Worm (Caenorhabditis elegans) whole organism, L4 larva: ENCODE measurements around the gene brf-1.
A peak's percentile ranks its signal among the peaks of the same experiment; 100 is the strongest.

ENCODE experiments used
- F10B5.3 ChIP-seq: sonication (generic microtip); optimal IDR thresholded peaks from 2 replicates; lab custom pipeline; 2016; ENCODE audit warnings: mild to moderate bottlenecking, missing genetic modification characterization, missing compliant biosample characterization
- F26F4.8 ChIP-seq: fragments of 200-800 bp; sonication (Bioruptor generic); conservative IDR thresholded peaks from 2 replicates; pipeline ENCODE4 v1.3.6; 2022; ENCODE audit warnings: missing genetic modification characterization, missing compliant biosample characterization
- F49E8.2 ChIP-seq: sonication (generic microtip); optimal IDR thresholded peaks from 2 replicates; lab custom pipeline; 2016; ENCODE audit warnings: missing compliant biosample characterization, mild to moderate bottlenecking, missing genetic modification characterization, borderline replicate concordance
- T20F7.1 ChIP-seq: fragments of 200-800 bp; sonication (Bioruptor generic); optimal IDR thresholded peaks from 2 replicates; lab custom pipeline; 2018; ENCODE audit warnings: mild to moderate bottlenecking, missing genetic modification characterization, missing compliant biosample characterization
- T26A8.4 ChIP-seq: fragments of 200-800 bp; sonication (Bioruptor generic); IDR thresholded peaks from 2 replicates; pipeline ENCODE4 v1.3.6; 2022; ENCODE audit warnings: missing genetic modification characterization, missing compliant biosample characterization
- Y105C5A.15 ChIP-seq: fragments of 200-800 bp; sonication (Bioruptor generic); IDR thresholded peaks from 2 replicates; pipeline ENCODE4 v1.3.6; 2022; ENCODE audit warnings: missing genetic modification characterization, missing compliant biosample characterization
- Y48G9A.11 ChIP-seq: fragments of 200-800 bp; sonication (Bioruptor generic); IDR thresholded peaks from 2 replicates; pipeline ENCODE4 v1.3.6; 2022; ENCODE audit warnings: missing genetic modification reagents, missing genetic modification characterization, missing compliant biosample characterization
- Y75B8A.6 ChIP-seq: fragments of 200-800 bp; sonication (Bioruptor generic); IDR thresholded peaks from 2 replicates; pipeline ENCODE4 v1.3.6; 2022; ENCODE audit warnings: missing genetic modification reagents, missing genetic modification characterization, missing compliant biosample characterization
- ZK337.2 ChIP-seq: fragments of 200-800 bp; sonication (Bioruptor generic); IDR thresholded peaks from 2 replicates; pipeline ENCODE4 v1.3.6; 2022; ENCODE audit warnings: missing genetic modification reagents, missing genetic modification characterization, missing compliant biosample characterization
- aha-1 ChIP-seq: fragments of 150-350 bp; peaks from one replicate; lab custom pipeline; 2014; ENCODE audit warnings: missing biosample characterization, missing genetic modification characterization
- ama-1 ChIP-seq: fragments of 150-350 bp; optimal IDR thresholded peaks from 2 replicates; lab custom pipeline; 2014; ENCODE audit warnings: inconsistent platforms, mixed read lengths
- ceh-20 ChIP-seq: fragments of 200-800 bp; sonication (Bioruptor generic); IDR thresholded peaks from 2 replicates; pipeline ENCODE4 v1.3.6; 2022; ENCODE audit warnings: missing genetic modification reagents, missing genetic modification characterization, missing compliant biosample characterization
- ceh-32 ChIP-seq: sonication (generic microtip); optimal IDR thresholded peaks from 2 replicates; lab custom pipeline; 2016; ENCODE audit warnings: mild to moderate bottlenecking, missing genetic modification characterization, missing compliant biosample characterization; ENCODE audit not compliant: poor library complexity
- daf-16 ChIP-seq, 3 experiments: sonication (generic microtip); optimal IDR thresholded peaks; 2 replicates each; lab custom pipeline; 2016 to 2017; ENCODE audit warnings: missing genetic modification characterization in 3 of 3, missing genetic modification reagents in 3 of 3, mild to moderate bottlenecking in 2 of 3, missing compliant biosample characterization in 2 of 3, missing biosample characterization in 1 of 3, moderate library complexity in 1 of 3
- daf-19 ChIP-seq: fragments of 200-800 bp; sonication (Bioruptor generic); conservative IDR thresholded peaks from 2 replicates; pipeline ENCODE4 v1.3.6; 2022; ENCODE audit warnings: missing genetic modification characterization, missing compliant biosample characterization
- dmd-8 ChIP-seq: fragments of 200-800 bp; sonication (Bioruptor generic); IDR thresholded peaks from 2 replicates; pipeline ENCODE4 v1.3.6; 2022; ENCODE audit warnings: missing genetic modification characterization, missing compliant biosample characterization
- dpl-1 ChIP-seq: fragments of 150-350 bp; optimal IDR thresholded peaks from 2 replicates; lab custom pipeline; 2014; ENCODE audit warnings: missing biosample characterization, missing genetic modification reagents, missing genetic modification characterization
- duxl-1 ChIP-seq: sonication (generic microtip); optimal IDR thresholded peaks from 2 replicates; lab custom pipeline; 2016; ENCODE audit warnings: mild to moderate bottlenecking, missing genetic modification characterization, moderate library complexity, missing compliant biosample characterization; ENCODE audit not compliant: poor library complexity
- dve-1 ChIP-seq: sonication (generic microtip); optimal IDR thresholded peaks from 2 replicates; lab custom pipeline; 2017; ENCODE audit warnings: antibody characterized with exemption, mild to moderate bottlenecking, missing genetic modification characterization, missing compliant biosample characterization; ENCODE audit not compliant: insufficient read depth
- fkh-10 ChIP-seq: fragments of 150-350 bp; optimal IDR thresholded peaks from 2 replicates; lab custom pipeline; 2014; ENCODE audit warnings: missing biosample characterization, missing genetic modification reagents, missing genetic modification characterization
- gei-8 ChIP-seq: fragments of 200-800 bp; sonication (Bioruptor generic); optimal IDR thresholded peaks from 2 replicates; lab custom pipeline; 2018; ENCODE audit warnings: mild to moderate bottlenecking, missing genetic modification characterization, missing compliant biosample characterization
- hlh-11 ChIP-seq: fragments of 200-800 bp; sonication (Bioruptor generic); optimal IDR thresholded peaks from 2 replicates; lab custom pipeline; 2018; ENCODE audit warnings: mild to moderate bottlenecking, missing genetic modification characterization, missing compliant biosample characterization
- hlh-30 ChIP-seq: sonication (generic microtip); optimal IDR thresholded peaks from 2 replicates; lab custom pipeline; 2017; ENCODE audit warnings: antibody characterized with exemption, mild to moderate bottlenecking, missing genetic modification characterization, missing compliant biosample characterization; ENCODE audit not compliant: insufficient read depth
- hmg-1.1 ChIP-seq: fragments of 200-800 bp; sonication (Bioruptor generic); IDR thresholded peaks from 2 replicates; pipeline ENCODE4 v1.3.6; 2022; ENCODE audit warnings: missing genetic modification reagents, missing genetic modification characterization, missing compliant biosample characterization
- jun-1 ChIP-seq: fragments of 150-350 bp; optimal IDR thresholded peaks from 2 replicates; lab custom pipeline; 2014; ENCODE audit warnings: missing biosample characterization, missing genetic modification reagents, missing genetic modification characterization
- lin-13 ChIP-seq: fragments of 150-350 bp; optimal IDR thresholded peaks from 2 replicates; lab custom pipeline; 2014; ENCODE audit warnings: missing biosample characterization, missing genetic modification reagents, missing genetic modification characterization
- lin-15B ChIP-seq: fragments of 150-350 bp; sonication (generic microtip); optimal IDR thresholded peaks from 3 replicates; lab custom pipeline; 2014; ENCODE audit warnings: missing biosample characterization, missing genetic modification characterization
- lin-38 ChIP-seq: fragments of 200-800 bp; sonication (Bioruptor generic); IDR thresholded peaks from 2 replicates; pipeline ENCODE4 v1.3.6; 2022; ENCODE audit warnings: missing genetic modification reagents, missing genetic modification characterization, missing compliant biosample characterization
- lsy-2 ChIP-seq, 2 experiments: fragments of 150-350 bp in 1 of 2; sonication (generic microtip) in 1 of 2; optimal IDR thresholded peaks; 2 replicates each; lab custom pipeline; 2014 to 2017; ENCODE audit warnings: missing biosample characterization in 2 of 2, missing genetic modification characterization in 2 of 2
- madf-5 ChIP-seq, 2 experiments: fragments of 200-800 bp; sonication (Bioruptor generic); IDR thresholded peaks; 2 replicates each; pipeline ENCODE4 v1.3.6; 2022; ENCODE audit warnings: missing compliant biosample characterization in 2 of 2, missing genetic modification characterization in 2 of 2
- mdl-1 ChIP-seq, 2 experiments: fragments of 150-350 bp in 1 of 2; sonication (generic microtip) in 1 of 2; optimal IDR thresholded peaks; 2 replicates each; lab custom pipeline; 2014 to 2017; ENCODE audit warnings: missing biosample characterization in 2 of 2, missing genetic modification characterization in 2 of 2
- mes-2 ChIP-seq: sonication (generic microtip); optimal IDR thresholded peaks from 2 replicates; lab custom pipeline; 2016; ENCODE audit warnings: missing genotype, mild to moderate bottlenecking, missing genetic modification characterization, missing compliant biosample characterization; ENCODE audit not compliant: poor library complexity, severe bottlenecking
- nhr-11 ChIP-seq: fragments of 150-350 bp; optimal IDR thresholded peaks from 2 replicates; lab custom pipeline; 2014; ENCODE audit warnings: missing biosample characterization, missing genetic modification characterization
- nhr-42 ChIP-seq: fragments of 200-800 bp; sonication (Bioruptor generic); IDR thresholded peaks from 2 replicates; pipeline ENCODE4 v1.3.6; 2022; ENCODE audit warnings: missing genetic modification characterization, missing compliant biosample characterization
- nhr-6 ChIP-seq: fragments of 150-350 bp; optimal IDR thresholded peaks from 2 replicates; lab custom pipeline; 2014; ENCODE audit warnings: missing biosample characterization, missing genetic modification characterization
- nhr-76 ChIP-seq: fragments of 150-350 bp; optimal IDR thresholded peaks from 2 replicates; lab custom pipeline; 2014; ENCODE audit warnings: missing biosample characterization, missing genetic modification characterization
- nhr-77 ChIP-seq: fragments of 150-350 bp; optimal IDR thresholded peaks from 2 replicates; lab custom pipeline; 2014; ENCODE audit warnings: missing biosample characterization, missing genetic modification characterization
- php-3 ChIP-seq: fragments of 200-800 bp; sonication (Bioruptor generic); IDR thresholded peaks from 2 replicates; pipeline ENCODE4 v1.3.6; 2022; ENCODE audit warnings: missing genetic modification reagents, missing genetic modification characterization, missing compliant biosample characterization
- snpc-1.2 ChIP-seq: fragments of 200-800 bp; sonication (Bioruptor generic); IDR thresholded peaks from 2 replicates; pipeline ENCODE4 v1.3.6; 2022; ENCODE audit warnings: missing genetic modification reagents, missing genetic modification characterization, missing compliant biosample characterization
- spr-1 ChIP-seq: sonication (generic microtip); optimal IDR thresholded peaks from 2 replicates; lab custom pipeline; 2016; ENCODE audit warnings: mild to moderate bottlenecking, missing genetic modification characterization, missing compliant biosample characterization
- unc-130 ChIP-seq: sonication (generic microtip); optimal IDR thresholded peaks from 2 replicates; lab custom pipeline; 2016; ENCODE audit warnings: missing genetic modification reagents, missing genetic modification characterization, missing compliant biosample characterization
- zfp-2 ChIP-seq: sonication (generic microtip); optimal IDR thresholded peaks from 2 replicates; lab custom pipeline; 2016; ENCODE audit warnings: mild to moderate bottlenecking, missing genetic modification characterization, missing compliant biosample characterization
- zfp-3 ChIP-seq: fragments of 200-800 bp; sonication (Bioruptor generic); conservative IDR thresholded peaks from 2 replicates; pipeline ENCODE4 v1.3.6; 2022; ENCODE audit warnings: missing genetic modification reagents, missing genetic modification characterization, missing compliant biosample characterization
- zip-2 ChIP-seq: fragments of 150-350 bp; optimal IDR thresholded peaks from 2 replicates; lab custom pipeline; 2014; ENCODE audit warnings: missing biosample characterization, missing genetic modification characterization

Gene brf-1

ce11 chrII:7299042-7299441 lies 6.6 kb upstream of the brf-1 start, which contains the start of gene C30G12.1:
C30G12.1 (plus strand) TSS chrII:7299342.
- no peak for TF ChIP-seq nhr-77
- no peak for TF ChIP-seq zfp-3
- TF ChIP-seq lsy-2 (tag; optimal IDR thresholded peaks at IDR 0.05; lab: Kevin White, UChicago): no peak
- no peak for TF ChIP-seq hlh-30 (tag; lab: Kevin White, UChicago)
- TF ChIP-seq daf-19: no peak
- TF ChIP-seq ceh-20 (GFP tag; lab: Robert Waterston, UW): no peak
- no peak for TF ChIP-seq gei-8 (GFP tag; lab: Kevin White, UChicago)
- no peak for TF ChIP-seq fkh-10
- TF ChIP-seq nhr-11 (tag; lab: Kevin White, UChicago): no peak
- no peak for TF ChIP-seq mdl-1 (tag; optimal IDR thresholded peaks at IDR 0.05; lab: Kevin White, UChicago)
- no peak for TF ChIP-seq Y75B8A.6 (GFP tag; lab: Robert Waterston, UW)
- TF ChIP-seq aha-1 (tag; lab: Kevin White, UChicago): no peak
- TF ChIP-seq T20F7.1: no peak
- no peak for TF ChIP-seq F26F4.8
- TF ChIP-seq madf-5 (GFP tag; IDR thresholded peaks at IDR 0.05; lab: Robert Waterston, UW): no peak
- TF ChIP-seq nhr-42 (GFP tag; lab: Robert Waterston, UW): no peak
- TF ChIP-seq zip-2 (tag; lab: Kevin White, UChicago): no peak
- no peak for TF ChIP-seq dmd-8 (GFP tag; lab: Robert Waterston, UW)
- TF ChIP-seq hlh-11 (tag; lab: Kevin White, UChicago): no peak
- TF ChIP-seq, all 104 proteins: peak for 0

ce11 chrII:7301670-7302151 lies 3.9 kb upstream of the brf-1 start, which contains the start of gene cul-4:
cul-4 (plus strand) TSS chrII:7302101.
- TF ChIP-seq T26A8.4 (0 out of 2 replicates have a peak, but pooled peaks have one; percentile 50), spr-1 (tag; lab: Kevin White, UChicago) (peak; percentile 59), php-3 (GFP tag; lab: Robert Waterston, UW) (peak; percentile 23; the same call in 1 of the 2 replicates), hmg-1.1 (peak; percentile 48), nhr-76 (tag; lab: Kevin White, UChicago) (no peak), ama-1 (no peak), Y105C5A.15 (GFP tag; lab: Robert Waterston, UW) (no peak), dve-1 (tag; lab: Kevin White, UChicago) (no peak), hlh-30 (tag; lab: Kevin White, UChicago) (no peak), F49E8.2 (tag; lab: Kevin White, UChicago) (peak; percentile 90), aha-1 (tag; lab: Kevin White, UChicago) (peak; percentile 96), dpl-1 (GFP tag; lab: Kevin White, UChicago) (peak; percentile 78), nhr-6 (tag; lab: Kevin White, UChicago) (peak; percentile 30), snpc-1.2 (GFP tag; lab: Robert Waterston, UW) (0 out of 2 replicates have a peak, but pooled peaks have one; percentile 64), daf-16 (GFP tag; optimal IDR thresholded peaks at IDR 0.05; lab: Kevin White, UChicago) (peak in 1 of 2 experiments; percentile 5), daf-16 (tag; optimal IDR thresholded peaks at IDR 0.05; lab: Kevin White, UChicago) (no peak), T20F7.1 (peak; percentile 49), mes-2 (tag; lab: Kevin White, UChicago) (peak; percentile 92), jun-1 (tag; lab: Kevin White, UChicago) (peak; percentile 27), Y48G9A.11 (GFP tag; lab: Robert Waterston, UW) (peak; percentile 82), ZK337.2 (GFP tag; lab: Robert Waterston, UW) (no peak), hlh-11 (tag; lab: Kevin White, UChicago) (peak; percentile 75), duxl-1 (tag; lab: Kevin White, UChicago) (peak; percentile 87), lin-15B (tag; lab: Kevin White, UChicago) (peak; percentile 13), lin-13 (GFP tag; lab: Kevin White, UChicago) (peak; percentile 25), zfp-2 (tag; lab: Kevin White, UChicago) (no peak), unc-130 (GFP tag; lab: Kevin White, UChicago) (peak; percentile 71), ceh-32 (tag; lab: Kevin White, UChicago) (no peak), F10B5.3 (tag; lab: Kevin White, UChicago) (peak; percentile 40), lin-38 (GFP tag; lab: Robert Waterston, UW) (peak; percentile 84)
